Fruit fly (Drosophila melanogaster): ENCODE results near the gene drpr.

drpr gene

DNA sequence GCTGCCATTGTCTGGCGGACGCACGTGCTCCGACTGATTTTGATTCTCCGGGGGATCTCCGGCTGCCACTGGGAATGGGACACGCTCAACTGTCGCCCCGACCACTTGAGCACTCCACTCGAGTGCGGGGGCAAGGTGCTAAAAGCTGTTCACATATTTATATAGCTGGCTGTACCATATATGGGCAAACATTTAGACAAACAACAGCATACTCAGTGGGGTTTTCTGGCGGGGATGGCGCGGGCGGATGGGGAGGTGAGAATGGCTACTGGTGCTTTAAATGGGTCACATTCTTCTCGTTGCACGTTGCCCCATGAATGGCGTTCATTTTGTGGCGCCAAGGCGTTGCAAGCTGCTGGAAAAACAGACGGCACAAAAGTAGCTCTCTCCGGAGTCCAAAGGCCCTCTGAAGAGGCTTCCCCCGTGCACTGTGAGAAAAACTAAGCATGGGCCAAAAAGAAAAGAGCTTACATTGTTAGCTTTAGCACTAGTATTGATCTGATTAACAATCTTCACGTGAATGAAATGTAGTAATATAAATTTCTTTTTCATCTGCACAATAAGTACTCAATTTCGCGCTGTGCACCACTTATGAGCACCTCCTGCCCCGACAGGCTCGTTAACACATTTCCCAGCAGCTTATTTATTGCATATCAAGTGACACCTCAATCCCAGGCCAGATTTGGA lies 40.0 kb downstream of the drpr start:
- TF ChIP-seq usp (GFP tag; optimal IDR thresholded peaks at IDR 0.05) (no peak), Dif (GFP tag; optimal IDR thresholded peaks at IDR 0.05; ENCODE audit: partially characterized antibody) (no peak), Hnf4 (GFP tag; optimal IDR thresholded peaks at IDR 0.05) (peak; percentile 19), h (GFP tag; optimal IDR thresholded peaks at IDR 0.05) (peak; percentile 71), sage (GFP tag; optimal IDR thresholded peaks at IDR 0.05) (no peak), ey (GFP tag; optimal IDR thresholded peaks at IDR 0.05) (peak; percentile 45), Jra (GFP tag; optimal IDR thresholded peaks at IDR 0.05) (no peak), Abd-B (GFP tag; optimal IDR thresholded peaks at IDR 0.05) (no peak), Sp1 (GFP tag; optimal IDR thresholded peaks at IDR 0.05) (peak; percentile 20), Hr83 (GFP tag; optimal IDR thresholded peaks at IDR 0.05; ENCODE audit: poor library complexity, severe bottlenecking) (peak; percentile 92), fru (GFP tag; optimal IDR thresholded peaks at IDR 0.05) (peak; percentile 51), CrebA (GFP tag; optimal IDR thresholded peaks at IDR 0.05; ENCODE audit: borderline replicate concordance) (no peak), CG9705 (GFP tag; optimal IDR thresholded peaks at IDR 0.05) (no peak), tai (GFP tag; optimal IDR thresholded peaks at IDR 0.05) (no peak), CG32264 (GFP tag; optimal IDR thresholded peaks at IDR 0.05) (no peak), woc (GFP tag; optimal IDR thresholded peaks at IDR 0.05) (peak; percentile 15), brk (GFP tag; optimal IDR thresholded peaks at IDR 0.05) (no peak), sv (GFP tag; optimal IDR thresholded peaks at IDR 0.05) (no peak), pan (optimal IDR thresholded peaks at IDR 0.05) (no peak), jim (GFP tag; optimal IDR thresholded peaks at IDR 0.05) (peak; percentile 14), Mio (GFP tag; optimal IDR thresholded peaks at IDR 0.05) (no peak), foxo (GFP tag; optimal IDR thresholded peaks at IDR 0.05) (peak in 1 of 2 experiments; percentile 63), Hr78 (GFP tag; optimal IDR thresholded peaks at IDR 0.05) (no peak), OdsH (GFP tag; optimal IDR thresholded peaks at IDR 0.05) (peak; percentile 8), Rel (GFP tag; optimal IDR thresholded peaks at IDR 0.05) (no peak), Rel (tag; optimal IDR thresholded peaks at IDR 0.05) (no peak), N (GFP tag; optimal IDR thresholded peaks at IDR 0.05) (no peak), Vsx2 (GFP tag; optimal IDR thresholded peaks at IDR 0.05; ENCODE audit: partially characterized antibody) (no peak), dl (GFP tag; optimal IDR thresholded peaks at IDR 0.05; ENCODE audit: insufficient read depth in 1 of 2, partially characterized antibody in 2 of 2) (no peak), HLH106 (tag; optimal IDR thresholded peaks at IDR 0.05) (peak; percentile 45), lola (GFP tag; optimal IDR thresholded peaks at IDR 0.05) (no peak), br (GFP tag; optimal IDR thresholded peaks at IDR 0.05) (peak; percentile 48), rgr (GFP tag; optimal IDR thresholded peaks at IDR 0.05) (peak; percentile 46), GATAd (GFP tag; optimal IDR thresholded peaks at IDR 0.05) (no peak), Dfd (GFP tag; optimal IDR thresholded peaks at IDR 0.05) (no peak), dsf (GFP tag; optimal IDR thresholded peaks at IDR 0.05; ENCODE audit: borderline replicate concordance) (no peak), Myc (optimal IDR thresholded peaks at IDR 0.05) (no peak), dmrt93B (GFP tag; optimal IDR thresholded peaks at IDR 0.05) (peak; percentile 34), psq (GFP tag; optimal IDR thresholded peaks at IDR 0.05) (no peak)

DNA sequence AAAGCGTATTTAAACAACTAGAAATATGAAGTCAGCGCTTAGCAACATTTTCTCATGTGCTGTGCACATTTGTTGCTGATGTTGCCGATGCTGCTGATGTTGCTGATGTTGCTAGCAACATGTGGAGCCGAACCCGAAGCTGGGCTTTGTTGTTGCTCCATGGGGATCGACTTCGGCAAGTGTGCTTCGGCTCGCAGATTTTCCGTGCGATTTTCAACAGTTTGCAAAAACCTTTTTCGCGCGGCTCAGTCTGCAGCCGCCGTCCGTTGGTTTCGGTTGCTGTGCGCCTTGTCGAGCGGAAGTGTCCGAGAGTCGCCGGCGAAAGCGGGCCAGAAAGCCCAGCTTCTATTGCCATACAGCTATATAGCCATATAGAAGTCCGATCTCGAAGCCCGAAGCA lies 42.3 kb downstream of the drpr start:
- no peak for TF ChIP-seq sage (GFP tag; optimal IDR thresholded peaks at IDR 0.05)
- no peak for TF ChIP-seq lola (GFP tag; optimal IDR thresholded peaks at IDR 0.05)
- TF ChIP-seq usp (GFP tag; optimal IDR thresholded peaks at IDR 0.05): no peak
- TF ChIP-seq tai (GFP tag; optimal IDR thresholded peaks at IDR 0.05): no peak

DNA sequence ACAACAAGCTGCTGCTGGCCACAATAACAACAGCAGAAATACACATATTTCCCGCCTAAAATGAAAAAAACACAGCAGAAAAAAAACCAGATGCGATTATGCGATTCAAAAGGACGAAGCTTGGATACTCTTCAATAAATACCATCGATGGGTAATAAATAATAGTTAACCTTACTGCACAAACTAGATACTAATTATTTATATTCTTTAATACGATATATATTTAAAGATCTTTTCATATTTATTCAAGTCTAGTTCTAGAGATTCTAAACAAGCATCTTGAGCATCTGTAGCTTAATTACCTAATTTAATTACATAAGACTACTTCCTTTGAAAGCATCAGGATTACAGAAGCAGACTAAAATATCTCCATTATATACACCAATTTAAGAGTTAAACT lies 42.7 kb downstream of the drpr start:
- no peak for TF ChIP-seq Sp1 (GFP tag; optimal IDR thresholded peaks at IDR 0.05)
- no peak for TF ChIP-seq CG9705 (GFP tag; optimal IDR thresholded peaks at IDR 0.05)
- no peak for TF ChIP-seq lola (GFP tag; optimal IDR thresholded peaks at IDR 0.05)
- TF ChIP-seq Jra (GFP tag; optimal IDR thresholded peaks at IDR 0.05): no peak
- TF ChIP-seq N (GFP tag; optimal IDR thresholded peaks at IDR 0.05): no peak
